Worm (Caenorhabditis elegans) whole organism, L4/young adult: ENCODE measurements around the gene unc-34.

Experiments used
- W03F9.2 ChIP-seq: fragments of 150-350 bp; optimal IDR thresholded peaks from 2 replicates; lab custom pipeline; 2014; ENCODE audit warnings: missing biosample characterization, missing genetic modification characterization
- dao-5 ChIP-seq: sonication (generic microtip); optimal IDR thresholded peaks from 2 replicates; lab custom pipeline; 2016; ENCODE audit warnings: missing genotype, missing genetic modification characterization, moderate library complexity, missing compliant biosample characterization

- TF ChIP-seq dao-5 (no peak), W03F9.2 (tag; lab: Kevin White, UChicago) (no peak)
These were observed 614 bp downstream of the unc-34 start for ce11 chrV:983120-983519.
